Worm (Caenorhabditis elegans) whole organism, mixed stage, embryonic: ENCODE measurements around the gene gbh-1.

Experiments
- ceh-83 ChIP-seq: fragments of 200-800 bp; sonication (Bioruptor generic); optimal IDR thresholded peaks from 2 replicates; lab custom pipeline; 2018; ENCODE audit warnings: mild to moderate bottlenecking, missing genetic modification characterization, missing compliant biosample characterization
- ces-1 ChIP-seq: fragments of 150-350 bp; optimal IDR thresholded peaks from 2 replicates; lab custom pipeline; 2014; ENCODE audit warnings: missing biosample characterization, missing genetic modification reagents, missing genetic modification characterization
- elt-1 ChIP-seq: sonication (generic microtip); optimal IDR thresholded peaks from 2 replicates; lab custom pipeline; 2017; ENCODE audit warnings: missing genetic modification characterization, mild to moderate bottlenecking, missing compliant biosample characterization, antibody characterized with exemption, moderate library complexity, borderline replicate concordance; ENCODE audit not compliant: insufficient read depth
- hlh-1 ChIP-seq: fragments of 150-350 bp; optimal IDR thresholded peaks from 2 replicates; lab custom pipeline; 2014; ENCODE audit warnings: missing biosample characterization, missing genetic modification reagents, missing genetic modification characterization
- lin-13 ChIP-seq: fragments of 150-350 bp; optimal IDR thresholded peaks from 2 replicates; lab custom pipeline; 2014; ENCODE audit warnings: missing biosample characterization, missing genetic modification characterization
- nhr-237 ChIP-seq: fragments of 150-350 bp; optimal IDR thresholded peaks from 2 replicates; lab custom pipeline; 2014; ENCODE audit warnings: missing biosample characterization, missing genetic modification characterization
- pha-4 ChIP-seq: fragments of 150-350 bp; optimal IDR thresholded peaks from 2 replicates; lab custom pipeline; 2018; ENCODE audit warnings: missing biosample characterization, missing genetic modification reagents, missing genetic modification characterization
- unc-120 ChIP-seq: sonication (generic microtip); optimal IDR thresholded peaks from 2 replicates; lab custom pipeline; 2017; ENCODE audit warnings: missing genetic modification characterization, missing compliant biosample characterization; ENCODE audit not compliant: poor library complexity, severe bottlenecking
- unc-39 ChIP-seq: fragments of 150-350 bp; optimal IDR thresholded peaks from 2 replicates; lab custom pipeline; 2014; ENCODE audit warnings: missing biosample characterization, missing genetic modification characterization
- ztf-11 ChIP-seq: fragments of 150-350 bp; optimal IDR thresholded peaks from 2 replicates; lab custom pipeline; 2014; ENCODE audit warnings: missing biosample characterization, missing genetic modification characterization

DNA sequence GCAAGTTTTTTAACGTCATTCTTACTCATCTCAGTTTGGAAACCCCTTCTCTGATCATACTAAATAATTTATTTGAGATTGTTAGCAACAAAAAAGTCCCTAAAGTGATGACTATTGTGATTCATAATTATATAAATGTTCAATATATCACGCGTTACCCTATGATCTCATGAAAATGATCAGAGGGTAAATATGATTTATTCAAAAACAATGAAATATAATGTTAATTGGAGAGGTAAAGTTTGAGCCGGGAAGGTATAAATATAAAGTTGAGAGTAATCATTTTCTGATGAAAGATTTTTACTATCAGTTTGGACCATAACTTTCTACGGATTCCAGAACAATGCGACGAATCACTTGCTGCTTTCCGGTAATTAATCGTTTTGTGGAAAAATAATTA lies 43.5 kb upstream of the gbh-1 start, which contains the start of gene C52A11.3:
- TF ChIP-seq lin-13 = no peak
- TF ChIP-seq unc-39 = no peak
- TF ChIP-seq ztf-11 (tag; lab: Kevin White, UChicago) = no peak
- TF ChIP-seq unc-120 = no peak
- TF ChIP-seq ces-1 = no peak
- TF ChIP-seq hlh-1 (tag; lab: Kevin White, UChicago) = no peak
- TF ChIP-seq elt-1 = no peak
- no peak for TF ChIP-seq ceh-83
- TF ChIP-seq nhr-237 = no peak
- no peak for TF ChIP-seq pha-4
